Worm (Caenorhabditis elegans) whole organism, L4 larva: ENCODE data around the gene C33A11.2.

ENCODE experiments used
- ZK546.5 ChIP-seq, 2 experiments: sonication (generic microtip); optimal IDR thresholded peaks; 2 replicates each; lab custom pipeline; 2017; ENCODE audit warnings: missing biosample characterization in 2 of 2, missing genetic modification characterization in 2 of 2
- daf-12 ChIP-seq: fragments of 150-350 bp; optimal IDR thresholded peaks from 2 replicates; lab custom pipeline; 2014; ENCODE audit warnings: missing biosample characterization, missing genetic modification reagents, missing genetic modification characterization
- dmd-8 ChIP-seq: fragments of 200-800 bp; sonication (Bioruptor generic); IDR thresholded peaks from 2 replicates; pipeline ENCODE4 v1.3.6; 2022; ENCODE audit warnings: missing genetic modification characterization, missing compliant biosample characterization
- egl-27 ChIP-seq: sonication (generic microtip); optimal IDR thresholded peaks from 3 replicates; lab custom pipeline; 2017; ENCODE audit warnings: missing biosample characterization, missing genetic modification reagents, missing genetic modification characterization
- fos-1 ChIP-seq: fragments of 150-350 bp; optimal IDR thresholded peaks from 2 replicates; lab custom pipeline; 2014; ENCODE audit warnings: missing biosample characterization, missing genetic modification characterization
- hif-1 ChIP-seq, 2 experiments: sonication (generic microtip); optimal IDR thresholded peaks; 2 replicates each; lab custom pipeline; 2016 to 2017; ENCODE audit warnings: missing compliant biosample characterization in 2 of 2, missing genetic modification characterization in 2 of 2, missing genetic modification reagents in 2 of 2, missing genotype in 2 of 2, mild to moderate bottlenecking in 1 of 2
- lin-1 ChIP-seq: fragments of 200-800 bp; sonication (Bioruptor generic); IDR thresholded peaks from 2 replicates; pipeline ENCODE4 v1.3.6; 2022; ENCODE audit warnings: missing genetic modification reagents, missing genetic modification characterization, missing compliant biosample characterization
- nhr-25 ChIP-seq: sonication (generic microtip); optimal IDR thresholded peaks from 2 replicates; lab custom pipeline; 2017; ENCODE audit warnings: missing genetic modification characterization, mild to moderate bottlenecking, missing compliant biosample characterization, antibody characterized with exemption, moderate library complexity, borderline replicate concordance; ENCODE audit not compliant: insufficient read depth
- nhr-77 ChIP-seq: fragments of 150-350 bp; optimal IDR thresholded peaks from 2 replicates; lab custom pipeline; 2014; ENCODE audit warnings: missing biosample characterization, missing genetic modification characterization
- pha-4 ChIP-seq, 2 experiments: fragments of 150-350 bp in 1 of 2; fragments of 200-800 bp in 1 of 2; sonication (Bioruptor generic) in 1 of 2; IDR thresholded peaks in 1 of 2; optimal IDR thresholded peaks in 1 of 2; 2 replicates each; pipeline versions ENCODE4 v1.3.6 to Lab custom; 2014 to 2022; ENCODE audit warnings: missing genetic modification characterization in 2 of 2, missing genetic modification reagents in 2 of 2, missing biosample characterization in 1 of 2, missing compliant biosample characterization in 1 of 2
- unc-39 ChIP-seq: sonication (generic microtip); optimal IDR thresholded peaks from 2 replicates; lab custom pipeline; 2017; ENCODE audit warnings: missing biosample characterization, missing genetic modification characterization
- unc-62 ChIP-seq, 3 experiments: fragments of 150-350 bp in 1 of 3; sonication (generic microtip); optimal IDR thresholded peaks in 2 of 3; peaks in 1 of 3; 1 replicate in 1 of 3; 2 replicates in 2 of 3; lab custom pipeline; 2014 to 2017; ENCODE audit warnings: missing biosample characterization in 3 of 3, missing genetic modification characterization in 3 of 3, missing genetic modification reagents in 3 of 3, missing genotype in 1 of 3

- TF ChIP-seq ZK546.5 (tag; optimal IDR thresholded peaks at IDR 0.05; lab: Kevin White, UChicago) (no peak), hif-1 (tag; optimal IDR thresholded peaks at IDR 0.05; lab: Kevin White, UChicago) (no peak), lin-1 (GFP tag; lab: Robert Waterston, UW) (no peak), nhr-77 (tag; lab: Kevin White, UChicago) (no peak), pha-4 (GFP tag; IDR thresholded peaks at IDR 0.05; lab: Robert Waterston, UW) (no peak), pha-4 (tag; optimal IDR thresholded peaks at IDR 0.05; lab: Kevin White, UChicago) (no peak), egl-27 (tag; lab: Kevin White, UChicago) (no peak), daf-12 (no peak), unc-62 (GFP tag; optimal IDR thresholded peaks at IDR 0.05 in 1 of 2; lab: Kevin White, UChicago) (peak in 1 of 2 experiments; percentile 40), unc-62 (tag; optimal IDR thresholded peaks at IDR 0.05; lab: Kevin White, UChicago) (no peak), nhr-25 (no peak), fos-1 (no peak), unc-39 (tag; lab: Kevin White, UChicago) (no peak), dmd-8 (GFP tag; lab: Robert Waterston, UW) (no peak)
Measured at ce11 chrX:15395723-15396122, 29.9 kb downstream of the C33A11.2 start.
